Fruit fly (Drosophila melanogaster): ENCODE results near the gene rt.

dm6 chr3L:11540330-11540702 lies 47.3 kb downstream of the rt start:
- TF ChIP-seq Myc (optimal IDR thresholded peaks at IDR 0.05) (no peak), insv (optimal IDR thresholded peaks at IDR 0.05) (no peak), ttk (optimal IDR thresholded peaks at IDR 0.05) (no peak), Sin3A (optimal IDR thresholded peaks at IDR 0.05) (no peak), psq (optimal IDR thresholded peaks at IDR 0.05) (no peak), h (optimal IDR thresholded peaks at IDR 0.05) (no peak)

Measured in Kc167 (cell line).